Fruit fly (Drosophila melanogaster) whole organism, embryonic: ENCODE measurements around the gene CG15362.

Experiments
- Aef1 ChIP-seq: fragments of 200-800 bp; sonication (Bioruptor generic); IDR thresholded peaks from 3 replicates; pipeline ENCODE4 v1.3.6; 2022; ENCODE audit warnings: missing biosample characterization, missing genetic modification characterization
- CG10267 ChIP-seq: fragments of 200-800 bp; sonication (Bioruptor generic); optimal IDR thresholded peaks from 2 replicates; lab custom pipeline; 2018; ENCODE audit warnings: missing biosample characterization, mild to moderate bottlenecking, missing genetic modification characterization, moderate library complexity
- CG11247 ChIP-seq: fragments of 200-800 bp; sonication (Bioruptor generic); IDR thresholded peaks from 2 replicates; pipeline ENCODE4 v1.3.6; 2022; ENCODE audit warnings: missing biosample characterization, missing genetic modification characterization
- CG12236 ChIP-seq: fragments of 200-800 bp; sonication (Bioruptor generic); optimal IDR thresholded peaks from 2 replicates; lab custom pipeline; 2016; ENCODE audit warnings: missing biosample characterization, missing genetic modification characterization
- CG13287 ChIP-seq: fragments of 200-800 bp; sonication (Bioruptor generic); IDR thresholded peaks from 2 replicates; pipeline ENCODE4 v1.3.6; 2022; ENCODE audit warnings: missing biosample characterization, missing genetic modification characterization; ENCODE audit not compliant: partially characterized antibody
- CG15011 ChIP-seq: fragments of 200-800 bp; sonication (Bioruptor generic); optimal IDR thresholded peaks from 3 replicates; lab custom pipeline; 2018; ENCODE audit warnings: missing biosample characterization, mild to moderate bottlenecking, missing genetic modification characterization
- CG15601 ChIP-seq: fragments of 200-800 bp; sonication (Bioruptor generic); optimal IDR thresholded peaks from 3 replicates; lab custom pipeline; 2019; ENCODE audit warnings: missing biosample characterization, mild to moderate bottlenecking, missing genetic modification characterization, moderate library complexity
- CG17829 ChIP-seq: fragments of 200-800 bp; optimal IDR thresholded peaks from 2 replicates; lab custom pipeline; 2019; ENCODE audit warnings: missing biosample characterization, mild to moderate bottlenecking, missing genetic modification characterization, moderate library complexity
- CG7556 ChIP-seq: fragments of 200-800 bp; sonication (Bioruptor generic); optimal IDR thresholded peaks from 2 replicates; lab custom pipeline; 2017; ENCODE audit warnings: missing biosample characterization, mild to moderate bottlenecking, missing genetic modification characterization
- CoRest ChIP-seq: fragments of 200-800 bp; sonication (Bioruptor generic); optimal IDR thresholded peaks from 3 replicates; lab custom pipeline; 2018; ENCODE audit warnings: missing biosample characterization, mild to moderate bottlenecking, missing genetic modification characterization, moderate library complexity
- HHEX ChIP-seq: fragments of 200-800 bp; sonication (Bioruptor generic); optimal IDR thresholded peaks from 3 replicates; lab custom pipeline; 2017; ENCODE audit warnings: missing biosample characterization, mild to moderate bottlenecking, missing genetic modification characterization, missing genetic modification reagents
- Jarid2 ChIP-seq: fragments of 200-800 bp; sonication (Bioruptor generic); optimal IDR thresholded peaks from 3 replicates; lab custom pipeline; 2017; ENCODE audit warnings: mild to moderate bottlenecking, missing biosample characterization, missing genetic modification reagents, missing genetic modification characterization
- Lpt ChIP-seq: fragments of >200 bp; optimal IDR thresholded peaks from 2 replicates; lab custom pipeline; 2018; ENCODE audit warnings: missing biosample characterization, missing genetic modification characterization
- Mes4 ChIP-seq: fragments of 200-800 bp; sonication (Bioruptor generic); optimal IDR thresholded peaks from 2 replicates; lab custom pipeline; 2016; ENCODE audit warnings: missing biosample characterization, missing genetic modification characterization
- Mrtf ChIP-seq: fragments of 200-800 bp; sonication (Bioruptor generic); IDR thresholded peaks from 3 replicates; pipeline ENCODE4 v1.3.6; 2022; ENCODE audit warnings: missing biosample characterization, missing genetic modification characterization
- NFAT ChIP-seq: fragments of 200-800 bp; sonication (Bioruptor generic); IDR thresholded peaks from 2 replicates; pipeline ENCODE4 v1.3.6; 2022; ENCODE audit warnings: missing biosample characterization, missing genetic modification characterization
- Nf-YC ChIP-seq: fragments of 200-800 bp; optimal IDR thresholded peaks from 3 replicates; lab custom pipeline; 2019; ENCODE audit warnings: missing biosample characterization, mild to moderate bottlenecking, missing genetic modification characterization, moderate library complexity
- Opbp ChIP-seq: fragments of 200-800 bp; sonication (Bioruptor generic); IDR thresholded peaks from 3 replicates; pipeline ENCODE4 v1.3.6; 2022; ENCODE audit warnings: missing biosample characterization, missing genetic modification characterization; ENCODE audit not compliant: partially characterized antibody
- Rx ChIP-seq: fragments of 200-800 bp; sonication (Bioruptor generic); IDR thresholded peaks from 2 replicates; pipeline ENCODE4 v1.3.6; 2022; ENCODE audit warnings: missing biosample characterization, missing genetic modification characterization
- Stat92E ChIP-seq, 3 experiments: fragments of >200 bp in 2 of 3; fragments of 200-800 bp in 1 of 3; sonication (Bioruptor generic) in 1 of 3; optimal IDR thresholded peaks; 2 replicates each; lab custom pipeline; 2017 to 2019; ENCODE audit warnings: missing biosample characterization in 3 of 3, missing genetic modification characterization in 3 of 3, mild to moderate bottlenecking in 1 of 3, moderate library complexity in 1 of 3
- Vsx1 ChIP-seq: fragments of 200-800 bp; sonication (Bioruptor generic); optimal IDR thresholded peaks from 2 replicates; lab custom pipeline; 2017; ENCODE audit warnings: missing biosample characterization, mild to moderate bottlenecking, missing genetic modification characterization, missing genetic modification reagents
- Xrp1 ChIP-seq: fragments of 200-800 bp; sonication (Bioruptor generic); IDR thresholded peaks from 2 replicates; pipeline ENCODE4 v1.3.6; 2022; ENCODE audit warnings: missing biosample characterization, missing genetic modification characterization
- abd-A ChIP-seq: fragments of 200-800 bp; sonication (Bioruptor generic); optimal IDR thresholded peaks from 3 replicates; lab custom pipeline; 2019; ENCODE audit warnings: missing biosample characterization, mild to moderate bottlenecking, missing genetic modification characterization, moderate library complexity
- ara ChIP-seq: fragments of 200-800 bp; sonication (Bioruptor generic); IDR thresholded peaks from 2 replicates; pipeline ENCODE4 v1.3.6; 2022; ENCODE audit warnings: missing biosample characterization, missing genetic modification characterization
- ase ChIP-seq: fragments of 200-800 bp; sonication (Bioruptor generic); IDR thresholded peaks from 3 replicates; pipeline ENCODE4 v1.3.6; 2022; ENCODE audit warnings: missing biosample characterization, missing genetic modification characterization
- bigmax ChIP-seq: fragments of 200-800 bp; sonication (Bioruptor generic); optimal IDR thresholded peaks from 2 replicates; lab custom pipeline; 2018; ENCODE audit warnings: missing biosample characterization, mild to moderate bottlenecking, missing genetic modification characterization
- cato ChIP-seq: fragments of 200-800 bp; sonication (Bioruptor generic); optimal IDR thresholded peaks from 2 replicates; lab custom pipeline; 2016; ENCODE audit warnings: missing biosample characterization, missing genetic modification characterization, borderline replicate concordance
- chif ChIP-seq, 2 experiments: fragments of 200-800 bp; sonication (Bioruptor generic); optimal IDR thresholded peaks; 3 replicates each; lab custom pipeline; 2016; ENCODE audit warnings: missing biosample characterization in 2 of 2, missing genetic modification characterization in 2 of 2
- chinmo ChIP-seq: fragments of 200-800 bp; sonication (Bioruptor generic); IDR thresholded peaks from 4 replicates; pipeline ENCODE4 v1.3.6; 2022; ENCODE audit warnings: missing biosample characterization, missing genetic modification characterization; ENCODE audit not compliant: partially characterized antibody
- dysf ChIP-seq: fragments of 200-800 bp; sonication (Bioruptor generic); IDR thresholded peaks from 3 replicates; pipeline ENCODE4 v1.3.6; 2022; ENCODE audit warnings: missing biosample characterization, missing genetic modification characterization
- ewg ChIP-seq: fragments of 200-800 bp; sonication (Bioruptor generic); optimal IDR thresholded peaks from 3 replicates; lab custom pipeline; 2017; ENCODE audit warnings: mild to moderate bottlenecking, missing biosample characterization, missing genetic modification reagents, missing genetic modification characterization
- fd102C ChIP-seq: fragments of 200-800 bp; sonication (Bioruptor generic); optimal IDR thresholded peaks from 2 replicates; lab custom pipeline; 2018; ENCODE audit warnings: missing biosample characterization, mild to moderate bottlenecking, missing genetic modification characterization, moderate library complexity
- hth ChIP-seq: fragments of >200 bp; optimal IDR thresholded peaks from 2 replicates; lab custom pipeline; 2017; ENCODE audit warnings: inconsistent platforms
- insv ChIP-seq, 2 experiments: fragments of 200-800 bp; sonication (Bioruptor generic); optimal IDR thresholded peaks; 3 replicates each; lab custom pipeline; 2016 to 2018; ENCODE audit warnings: missing biosample characterization in 2 of 2, missing genetic modification characterization in 2 of 2
- jigr1 ChIP-seq: fragments of 200-800 bp; sonication (Bioruptor generic); IDR thresholded peaks from 3 replicates; pipeline ENCODE4 v1.3.6; 2022; ENCODE audit warnings: missing biosample characterization, missing genetic modification characterization
- kni ChIP-seq: fragments of 200-800 bp; sonication (Bioruptor generic); optimal IDR thresholded peaks from 3 replicates; lab custom pipeline; 2017; ENCODE audit warnings: mild to moderate bottlenecking, missing biosample characterization, missing genetic modification reagents, missing genetic modification characterization
- lola ChIP-seq, 3 experiments: fragments of >200 bp in 2 of 3; fragments of 200-800 bp in 1 of 3; sonication (Bioruptor generic) in 1 of 3; optimal IDR thresholded peaks; 2 replicates each; lab custom pipeline; 2017 to 2019; ENCODE audit warnings: missing biosample characterization in 3 of 3, missing genetic modification characterization in 3 of 3, mild to moderate bottlenecking in 1 of 3, moderate library complexity in 1 of 3
- mam ChIP-seq: fragments of 200-800 bp; sonication (Bioruptor generic); optimal IDR thresholded peaks from 3 replicates; lab custom pipeline; 2016; ENCODE audit warnings: missing biosample characterization, missing genetic modification characterization
- phol ChIP-seq: fragments of 200-800 bp; sonication (Bioruptor generic); optimal IDR thresholded peaks from 3 replicates; lab custom pipeline; 2018; ENCODE audit warnings: missing biosample characterization, mild to moderate bottlenecking, missing genetic modification characterization, moderate library complexity
- pros ChIP-seq: fragments of 200-800 bp; sonication (Bioruptor generic); optimal IDR thresholded peaks from 3 replicates; lab custom pipeline; 2019; ENCODE audit warnings: missing biosample characterization, mild to moderate bottlenecking, missing genetic modification characterization, moderate library complexity
- seq ChIP-seq: fragments of 200-800 bp; sonication (Bioruptor generic); IDR thresholded peaks from 2 replicates; pipeline ENCODE4 v1.3.6; 2022; ENCODE audit warnings: missing biosample characterization, missing genetic modification characterization
- slbo ChIP-seq: fragments of 200-800 bp; sonication (Bioruptor generic); IDR thresholded peaks from 2 replicates; pipeline ENCODE4 v1.3.6; 2022; ENCODE audit warnings: missing biosample characterization, missing genetic modification characterization
- sna ChIP-seq: fragments of 200-800 bp; sonication (Bioruptor generic); IDR thresholded peaks from 2 replicates; pipeline ENCODE4 v1.3.6; 2022; ENCODE audit warnings: missing biosample characterization, missing genetic modification characterization; ENCODE audit not compliant: partially characterized antibody
- tgo ChIP-seq: fragments of 200-800 bp; sonication (Bioruptor generic); IDR thresholded peaks from 3 replicates; pipeline ENCODE4 v1.3.6; 2022; ENCODE audit warnings: missing biosample characterization, missing genetic modification characterization
- tll ChIP-seq, 2 experiments: fragments of 200-800 bp in 1 of 2; fragments of >200 bp in 1 of 2; sonication (Bioruptor generic) in 1 of 2; optimal IDR thresholded peaks; 2 replicates each; lab custom pipeline; 2017 to 2019; ENCODE audit warnings: missing biosample characterization in 2 of 2, missing genetic modification characterization in 2 of 2, mild to moderate bottlenecking in 1 of 2, moderate library complexity in 1 of 2
- tna ChIP-seq: fragments of 200-800 bp; sonication (Bioruptor generic); IDR thresholded peaks from 2 replicates; pipeline ENCODE4 v1.3.6; 2022; ENCODE audit warnings: missing biosample characterization, missing genetic modification characterization; ENCODE audit not compliant: partially characterized antibody
- twi ChIP-seq: fragments of 200-800 bp; optimal IDR thresholded peaks from 2 replicates; lab custom pipeline; 2019; ENCODE audit warnings: missing biosample characterization, mild to moderate bottlenecking, missing genetic modification characterization, moderate library complexity
- yki ChIP-seq: fragments of >200 bp; optimal IDR thresholded peaks from 3 replicates; lab custom pipeline; 2018
- zfh1 ChIP-seq: fragments of 200-800 bp; sonication (Bioruptor generic); IDR thresholded peaks from 3 replicates; pipeline ENCODE4 v1.3.6; 2022; ENCODE audit warnings: missing biosample characterization, missing genetic modification characterization

The CG15362 gene

dm6 chr2L:1970312-1970929 lies 10.6 kb upstream of the CG15362 start, which contains the start of gene erm (continued):
- TF ChIP-seq CG15011 (no peak), mam (GFP tag; lab: Kevin White, UChicago) (no peak), slbo (GFP tag; lab: Robert Waterston, UW) (no peak), fd102C (GFP tag; lab: Kevin White, UChicago) (no peak), NFAT (GFP tag; lab: Robert Waterston, UW) (no peak), insv (GFP tag; optimal IDR thresholded peaks at IDR 0.05; lab: Kevin White, UChicago) (peak in 1 of 2 experiments; percentile 85), cato (GFP tag; lab: Kevin White, UChicago) (no peak), ase (GFP tag; lab: Robert Waterston, UW) (no peak), CG7556 (GFP tag; lab: Kevin White, UChicago) (no peak), Mes4 (GFP tag; lab: Kevin White, UChicago) (no peak), Nf-YC (tag; lab: Kevin White, UChicago) (peak; percentile 97), dysf (GFP tag; lab: Robert Waterston, UW) (no peak), Lpt (GFP tag; lab: Kevin White, UChicago) (no peak), yki (lab: Kevin White, UChicago) (no peak), bigmax (GFP tag; lab: Kevin White, UChicago) (peak; percentile 84), CG10267 (tag; lab: Kevin White, UChicago) (no peak), tgo (no peak), sna (GFP tag; lab: Robert Waterston, UW) (peak; percentile 49; the same call in 1 of the 2 replicates), tna (GFP tag; lab: Robert Waterston, UW) (0 out of 2 replicates have a peak, but pooled peaks have one; percentile 33), Aef1 (GFP tag; lab: Robert Waterston, UW) (peak; percentile 75), jigr1 (GFP tag; lab: Robert Waterston, UW) (no peak), zfh1 (no peak), chinmo (GFP tag; lab: Robert Waterston, UW) (0 out of 4 replicates have a peak, but pooled peaks have one; percentile 59), hth (no peak), CG13287 (GFP tag; lab: Robert Waterston, UW) (peak; percentile 28), Mrtf (GFP tag; lab: Robert Waterston, UW) (no peak), lola (GFP tag; optimal IDR thresholded peaks at IDR 0.05; lab: Kevin White, UChicago) (no peak), kni (peak; percentile 37), ewg (peak; percentile 79), CG12236 (no peak), Xrp1 (GFP tag; lab: Robert Waterston, UW) (no peak), phol (tag; lab: Kevin White, UChicago) (peak; percentile 61), Jarid2 (peak; percentile 14), tll (GFP tag; optimal IDR thresholded peaks at IDR 0.05; lab: Kevin White, UChicago) (peak in 1 of 2 experiments; percentile 97), CG17829 (peak; percentile 16), pros (GFP tag; lab: Kevin White, UChicago) (peak; percentile 43), chif (GFP tag; optimal IDR thresholded peaks at IDR 0.05; lab: Kevin White, UChicago) (no peak), CG11247 (no peak), seq (GFP tag; lab: Robert Waterston, UW) (peak; percentile 90), CoRest (tag; lab: Kevin White, UChicago) (peak; percentile 63), Vsx1 (GFP tag; lab: Kevin White, UChicago) (peak; percentile 61), abd-A (tag; lab: Kevin White, UChicago) (peak; percentile 78), Opbp (GFP tag; lab: Robert Waterston, UW) (0 out of 3 replicates have a peak, but pooled peaks have one; percentile 38), ara (no peak), Rx (GFP tag; lab: Robert Waterston, UW) (no peak), Stat92E (GFP tag; optimal IDR thresholded peaks at IDR 0.05; lab: Kevin White, UChicago) (no peak), CG15601 (no peak), HHEX (GFP tag; lab: Kevin White, UChicago) (no peak), twi (tag; lab: Kevin White, UChicago) (peak; percentile 56)
